Fruit fly (Drosophila melanogaster) whole organism, embryonic: ENCODE measurements around the gene CG3918.

Experiments used
- CG10979 ChIP-seq: fragments of 200-800 bp; sonication (Bioruptor generic); optimal IDR thresholded peaks from 2 replicates; lab custom pipeline; 2018; ENCODE audit warnings: missing biosample characterization, mild to moderate bottlenecking, missing genetic modification characterization, moderate library complexity
- CG11456 ChIP-seq: fragments of 200-800 bp; sonication (Bioruptor generic); IDR thresholded peaks from 3 replicates; pipeline ENCODE4 v1.3.6; 2022; ENCODE audit warnings: missing biosample characterization, missing genetic modification characterization
- CG13287 ChIP-seq: fragments of 200-800 bp; sonication (Bioruptor generic); IDR thresholded peaks from 2 replicates; pipeline ENCODE4 v1.3.6; 2022; ENCODE audit warnings: missing biosample characterization, missing genetic modification characterization; ENCODE audit not compliant: partially characterized antibody
- CG13424 ChIP-seq: fragments of 200-800 bp; sonication (Bioruptor generic); optimal IDR thresholded peaks from 2 replicates; lab custom pipeline; 2019; ENCODE audit warnings: missing biosample characterization, mild to moderate bottlenecking, missing genetic modification characterization, moderate library complexity
- CG14860 ChIP-seq: fragments of 200-800 bp; sonication (Bioruptor generic); IDR thresholded peaks from 3 replicates; pipeline ENCODE4 v1.3.6; 2022; ENCODE audit warnings: missing biosample characterization, missing genetic modification characterization; ENCODE audit not compliant: partially characterized antibody
- CG15514 ChIP-seq: fragments of 200-800 bp; sonication (Bioruptor generic); optimal IDR thresholded peaks from 3 replicates; lab custom pipeline; 2017; ENCODE audit warnings: missing biosample characterization, missing genetic modification characterization, mild to moderate bottlenecking, moderate library complexity, missing genetic modification reagents
- CG17361 ChIP-seq: fragments of 200-800 bp; sonication (Bioruptor generic); IDR thresholded peaks from 3 replicates; pipeline ENCODE4 v1.3.6; 2022; ENCODE audit warnings: missing biosample characterization, missing genetic modification characterization
- CG17829 ChIP-seq: fragments of 200-800 bp; optimal IDR thresholded peaks from 2 replicates; lab custom pipeline; 2019; ENCODE audit warnings: missing biosample characterization, mild to moderate bottlenecking, missing genetic modification characterization, moderate library complexity
- CG18011 ChIP-seq: fragments of 200-800 bp; sonication (Bioruptor generic); optimal IDR thresholded peaks from 2 replicates; lab custom pipeline; 2017; ENCODE audit warnings: missing biosample characterization, missing genetic modification characterization, mild to moderate bottlenecking, moderate library complexity, missing genotype
- CG2712 ChIP-seq: fragments of 200-800 bp; optimal IDR thresholded peaks from 3 replicates; lab custom pipeline; 2019; ENCODE audit warnings: missing biosample characterization, mild to moderate bottlenecking, missing genetic modification characterization, moderate library complexity
- CG2875 ChIP-seq: fragments of 200-800 bp; sonication (Bioruptor generic); optimal IDR thresholded peaks from 2 replicates; lab custom pipeline; 2017; ENCODE audit warnings: missing biosample characterization, mild to moderate bottlenecking, missing genetic modification characterization, missing genetic modification reagents
- CG31388 ChIP-seq: fragments of 200-800 bp; sonication (Bioruptor generic); optimal IDR thresholded peaks from 2 replicates; lab custom pipeline; 2016; ENCODE audit warnings: missing biosample characterization, missing genetic modification characterization
- CG3726 ChIP-seq: fragments of 200-800 bp; sonication (Bioruptor generic); IDR thresholded peaks from 3 replicates; pipeline ENCODE4, ENCODE4 v1.3.6; 2022; ENCODE audit warnings: missing biosample characterization, missing genetic modification characterization
- CG43689 ChIP-seq: fragments of 200-800 bp; sonication (Bioruptor generic); IDR thresholded peaks from 2 replicates; pipeline ENCODE4 v1.3.6; 2022; ENCODE audit warnings: missing biosample characterization, missing genetic modification characterization
- CG9876 ChIP-seq: fragments of 200-800 bp; sonication (Bioruptor generic); optimal IDR thresholded peaks from 2 replicates; lab custom pipeline; 2016; ENCODE audit warnings: missing biosample characterization, missing genetic modification characterization
- Hmr ChIP-seq: fragments of 200-800 bp; sonication (Bioruptor generic); optimal IDR thresholded peaks from 3 replicates; lab custom pipeline; 2017; ENCODE audit warnings: mild to moderate bottlenecking, missing biosample characterization, missing genetic modification reagents, missing genetic modification characterization
- Hr51 ChIP-seq, 2 experiments: fragments of 200-800 bp; sonication (Bioruptor generic); optimal IDR thresholded peaks; 2 replicates in 1 of 2; 3 replicates in 1 of 2; lab custom pipeline; 2016 to 2018; ENCODE audit warnings: missing biosample characterization in 2 of 2, missing genetic modification characterization in 2 of 2, mild to moderate bottlenecking in 1 of 2, moderate library complexity in 1 of 2
- Jarid2 ChIP-seq: fragments of 200-800 bp; sonication (Bioruptor generic); optimal IDR thresholded peaks from 3 replicates; lab custom pipeline; 2017; ENCODE audit warnings: mild to moderate bottlenecking, missing biosample characterization, missing genetic modification reagents, missing genetic modification characterization
- MBD-R2 ChIP-seq: fragments of 200-800 bp; sonication (Bioruptor generic); IDR thresholded peaks from 2 replicates; pipeline ENCODE4 v1.3.6; 2022; ENCODE audit warnings: missing biosample characterization, missing genetic modification characterization
- NC2α ChIP-seq: fragments of 200-800 bp; sonication (Bioruptor generic); optimal IDR thresholded peaks from 2 replicates; lab custom pipeline; 2016; ENCODE audit warnings: missing biosample characterization, missing genetic modification characterization
- Opbp ChIP-seq: fragments of 200-800 bp; sonication (Bioruptor generic); IDR thresholded peaks from 3 replicates; pipeline ENCODE4 v1.3.6; 2022; ENCODE audit warnings: missing biosample characterization, missing genetic modification characterization; ENCODE audit not compliant: partially characterized antibody
- Optix ChIP-seq: fragments of 200-800 bp; sonication (Bioruptor generic); IDR thresholded peaks from 3 replicates; pipeline ENCODE4 v1.3.6; 2022; ENCODE audit warnings: missing biosample characterization, missing genetic modification characterization
- Sin3A ChIP-seq: fragments of >200 bp; optimal IDR thresholded peaks from 2 replicates; lab custom pipeline; 2018
- Sox102F ChIP-seq: fragments of 200-800 bp; sonication (Bioruptor generic); optimal IDR thresholded peaks from 2 replicates; lab custom pipeline; 2018; ENCODE audit warnings: missing biosample characterization, mild to moderate bottlenecking, missing genetic modification characterization, moderate library complexity
- ara ChIP-seq: fragments of 200-800 bp; sonication (Bioruptor generic); IDR thresholded peaks from 2 replicates; pipeline ENCODE4 v1.3.6; 2022; ENCODE audit warnings: missing biosample characterization, missing genetic modification characterization
- ato ChIP-seq: fragments of 200-800 bp; sonication (Bioruptor generic); IDR thresholded peaks from 2 replicates; pipeline ENCODE4 v1.3.6; 2022; ENCODE audit warnings: missing biosample characterization, missing genetic modification characterization; ENCODE audit not compliant: partially characterized antibody
- exex ChIP-seq: fragments of 200-800 bp; sonication (Bioruptor generic); optimal IDR thresholded peaks from 4 replicates; lab custom pipeline; 2018; ENCODE audit warnings: missing biosample characterization, mild to moderate bottlenecking, missing genetic modification characterization, moderate library complexity
- fru ChIP-seq: fragments of >200 bp; optimal IDR thresholded peaks from 2 replicates; lab custom pipeline; 2017
- fu2 ChIP-seq: fragments of 200-800 bp; sonication (Bioruptor generic); optimal IDR thresholded peaks from 2 replicates; lab custom pipeline; 2016; ENCODE audit warnings: missing biosample characterization, missing genetic modification characterization
- gcm ChIP-seq: fragments of 200-800 bp; sonication (Bioruptor generic); optimal IDR thresholded peaks from 2 replicates; lab custom pipeline; 2019; ENCODE audit warnings: missing biosample characterization, mild to moderate bottlenecking, missing genetic modification characterization, moderate library complexity
- gro ChIP-seq: fragments of 200-800 bp; sonication (Bioruptor generic); optimal IDR thresholded peaks from 2 replicates; lab custom pipeline; 2016; ENCODE audit warnings: missing biosample characterization, missing genetic modification characterization
- hb ChIP-seq: fragments of 200-800 bp; sonication (Bioruptor generic); IDR thresholded peaks from 3 replicates; pipeline ENCODE4 v1.3.6; 2022; ENCODE audit warnings: missing biosample characterization, missing genetic modification characterization; ENCODE audit not compliant: partially characterized antibody
- hbn ChIP-seq: fragments of 200-800 bp; sonication (Bioruptor generic); IDR thresholded peaks from 2 replicates; pipeline ENCODE4 v1.3.6; 2022; ENCODE audit warnings: missing biosample characterization, missing genetic modification characterization; ENCODE audit not compliant: partially characterized antibody
- insv ChIP-seq, 2 experiments: fragments of 200-800 bp; sonication (Bioruptor generic); optimal IDR thresholded peaks; 3 replicates each; lab custom pipeline; 2016 to 2018; ENCODE audit warnings: missing biosample characterization in 2 of 2, missing genetic modification characterization in 2 of 2
- inv ChIP-seq: fragments of 200-800 bp; sonication (Bioruptor generic); IDR thresholded peaks from 2 replicates; pipeline ENCODE4 v1.3.6; 2022; ENCODE audit warnings: missing biosample characterization, missing genetic modification characterization; ENCODE audit not compliant: partially characterized antibody
- jumu ChIP-seq: fragments of 200-800 bp; sonication (Bioruptor generic); optimal IDR thresholded peaks from 3 replicates; lab custom pipeline; 2016; ENCODE audit warnings: missing biosample characterization, missing genetic modification characterization
- lmd ChIP-seq: fragments of 200-800 bp; sonication (Bioruptor generic); IDR thresholded peaks from 2 replicates; pipeline ENCODE4 v1.3.6; 2022; ENCODE audit warnings: missing biosample characterization, missing genetic modification characterization
- otp ChIP-seq: fragments of 200-800 bp; sonication (Bioruptor generic); IDR thresholded peaks from 3 replicates; pipeline ENCODE4, ENCODE4 v1.3.6; 2022; ENCODE audit warnings: missing biosample characterization, missing genetic modification characterization
- p53 ChIP-seq: fragments of 200-800 bp; sonication (Bioruptor generic); optimal IDR thresholded peaks from 2 replicates; lab custom pipeline; 2016; ENCODE audit warnings: missing biosample characterization, missing genetic modification characterization
- phol ChIP-seq: fragments of 200-800 bp; sonication (Bioruptor generic); optimal IDR thresholded peaks from 3 replicates; lab custom pipeline; 2018; ENCODE audit warnings: missing biosample characterization, mild to moderate bottlenecking, missing genetic modification characterization, moderate library complexity
- pita ChIP-seq: fragments of 200-800 bp; sonication (Bioruptor generic); optimal IDR thresholded peaks from 2 replicates; lab custom pipeline; 2017; ENCODE audit warnings: missing biosample characterization, mild to moderate bottlenecking, missing genetic modification characterization
- row ChIP-seq: fragments of 200-800 bp; sonication (Bioruptor generic); IDR thresholded peaks from 3 replicates; pipeline ENCODE4 v1.3.6; 2022; ENCODE audit warnings: missing biosample characterization, missing genetic modification characterization
- run ChIP-seq: fragments of 200-800 bp; sonication (Bioruptor generic); optimal IDR thresholded peaks from 3 replicates; lab custom pipeline; 2018; ENCODE audit warnings: missing biosample characterization, mild to moderate bottlenecking, missing genetic modification characterization
- sc ChIP-seq, 3 experiments: fragments of >200 bp in 2 of 3; fragments of 200-800 bp in 1 of 3; sonication (Bioruptor generic) in 1 of 3; optimal IDR thresholded peaks; 2 replicates in 2 of 3; 3 replicates in 1 of 3; lab custom pipeline; 2017; ENCODE audit warnings: mild to moderate bottlenecking in 1 of 3, missing biosample characterization in 1 of 3, missing genetic modification characterization in 1 of 3, missing genetic modification reagents in 1 of 3
- sens ChIP-seq: fragments of 200-800 bp; sonication (Bioruptor generic); peaks from one replicate; lab custom pipeline; 2016; ENCODE audit warnings: missing biosample characterization, missing genetic modification characterization
- stwl ChIP-seq: fragments of 200-800 bp; sonication (Bioruptor generic); optimal IDR thresholded peaks from 3 replicates; lab custom pipeline; 2018; ENCODE audit warnings: missing biosample characterization, mild to moderate bottlenecking, missing genetic modification characterization, moderate library complexity
- trh ChIP-seq: fragments of 200-800 bp; sonication (Bioruptor generic); optimal IDR thresholded peaks from 2 replicates; lab custom pipeline; 2016; ENCODE audit warnings: missing biosample characterization, missing genetic modification characterization
- vvl ChIP-seq: fragments of 200-800 bp; sonication (Bioruptor generic); IDR thresholded peaks from 2 replicates; pipeline ENCODE4 v1.3.6; 2022; ENCODE audit warnings: missing biosample characterization, missing genetic modification characterization
- zfh1 ChIP-seq: fragments of 200-800 bp; sonication (Bioruptor generic); IDR thresholded peaks from 3 replicates; pipeline ENCODE4 v1.3.6; 2022; ENCODE audit warnings: missing biosample characterization, missing genetic modification characterization

The CG3918 gene

dm6 chrX:6524217-6524616 lies at the start of gene CG3918, which contains the start of gene CG42340 (continued):
- TF ChIP-seq run (tag; lab: Kevin White, UChicago) (no peak), Opbp (GFP tag; lab: Robert Waterston, UW) (peak; percentile 55; the same call in 1 of the 3 replicates), stwl (tag; lab: Kevin White, UChicago) (peak; percentile 94), ara (GFP tag; lab: Robert Waterston, UW) (peak; percentile 13; the same call in 1 of the 2 replicates), Optix (no peak), lmd (GFP tag; lab: Robert Waterston, UW) (no peak), CG10979 (tag; lab: Kevin White, UChicago) (peak; percentile 9), sc (optimal IDR thresholded peaks at IDR 0.05; lab: Kevin White, UChicago) (no peak), sc (GFP tag; optimal IDR thresholded peaks at IDR 0.05; lab: Kevin White, UChicago) (no peak), pita (GFP tag; lab: Kevin White, UChicago) (peak; percentile 72), CG2875 (no peak), p53 (peak; percentile 55), CG3726 (GFP tag; lab: Robert Waterston, UW) (no peak), Hmr (GFP tag; lab: Kevin White, UChicago) (peak; percentile 94), fu2 (peak; percentile 12), MBD-R2 (GFP tag; lab: Robert Waterston, UW) (peak; percentile 97), Sin3A (lab: Kevin White, UChicago) (peak; percentile 71), fru (no peak), otp (0 out of 3 replicates have a peak, but pooled peaks have one; percentile 31), CG18011 (GFP tag; lab: Kevin White, UChicago) (no peak), CG14860 (0 out of 3 replicates have a peak, but pooled peaks have one; percentile 42), Jarid2 (peak; percentile 83), CG13287 (peak; percentile 75), Sox102F (GFP tag; lab: Kevin White, UChicago) (no peak), jumu (GFP tag; lab: Kevin White, UChicago) (peak; percentile 44), vvl (GFP tag; lab: Robert Waterston, UW) (peak; percentile 45; the same call in 1 of the 2 replicates), ato (GFP tag; lab: Robert Waterston, UW) (peak; percentile 8; the same call in 1 of the 2 replicates), hb (GFP tag; lab: Robert Waterston, UW) (0 out of 3 replicates have a peak, but pooled peaks have one; percentile 28), gro (GFP tag; lab: Kevin White, UChicago) (peak; percentile 27), zfh1 (peak; percentile 45; the same call in 1 of the 3 replicates), gcm (GFP tag; lab: Kevin White, UChicago) (peak; percentile 28), CG11456 (GFP tag; lab: Robert Waterston, UW) (peak; percentile 53; the same call in 1 of the 3 replicates), exex (tag; lab: Kevin White, UChicago) (peak; percentile 44), trh (no peak), Hr51 (GFP tag; optimal IDR thresholded peaks at IDR 0.05; lab: Kevin White, UChicago) (peak in 1 of 2 experiments; percentile 24), CG15514 (GFP tag; lab: Kevin White, UChicago) (peak; percentile 78), CG9876 (GFP tag; lab: Kevin White, UChicago) (peak; percentile 28), row (GFP tag; lab: Robert Waterston, UW) (peak; percentile 44; the same call in 1 of the 3 replicates), CG13424 (peak; percentile 20), CG43689 (GFP tag; lab: Robert Waterston, UW) (no peak), CG2712 (peak; percentile 39), CG17829 (peak; percentile 41), sens (GFP tag; lab: Kevin White, UChicago) (peak; percentile 45), phol (tag; lab: Kevin White, UChicago) (peak; percentile 67), CG17361 (GFP tag; lab: Robert Waterston, UW) (0 out of 3 replicates have a peak, but pooled peaks have one; percentile 35), NC2α (GFP tag; lab: Kevin White, UChicago) (no peak), inv (peak; percentile 53; the same call in 1 of the 2 replicates), hbn (GFP tag; lab: Robert Waterston, UW) (peak; percentile 50; the same call in 1 of the 2 replicates), CG31388 (no peak), insv (GFP tag; optimal IDR thresholded peaks at IDR 0.05; lab: Kevin White, UChicago) (peak in 1 of 2 experiments; percentile 85)
